Worm (Caenorhabditis elegans): ENCODE measurements around the gene F59A6.3.

ce11 chrII:4960690-4961089 lies 47.4 kb upstream of the F59A6.3 start:
- TF ChIP-seq skn-1 (tag; optimal IDR thresholded peaks at IDR 0.05), result no peak
- peak; percentile 31 for TF ChIP-seq blmp-1 (tag; optimal IDR thresholded peaks at IDR 0.05)

Data from whole organism, L1 larva.